Fruit fly (Drosophila melanogaster): ENCODE results near the gene CG13841.

The CG13841 gene

DNA sequence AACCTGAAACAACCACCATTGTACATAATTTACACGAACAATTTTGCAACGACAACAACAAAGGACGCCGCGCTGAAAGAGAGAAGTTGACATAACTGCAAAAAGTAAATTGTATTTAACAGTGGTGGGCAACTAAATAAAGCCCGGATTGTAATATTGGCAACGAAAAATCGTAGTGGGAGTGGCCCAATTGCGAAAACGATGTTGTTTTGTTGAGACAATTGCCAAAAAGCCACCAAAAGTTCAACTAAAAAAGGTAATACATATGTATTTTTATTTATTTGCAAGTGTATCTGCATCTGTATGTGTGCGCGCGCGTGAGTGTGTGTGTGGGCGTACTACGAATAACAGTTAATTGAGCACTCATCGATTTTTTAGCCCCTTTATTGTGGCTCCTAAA is 16.4 kb downstream of the CG13841 start:
- TF ChIP-seq CG8301 (tag; optimal IDR thresholded peaks at IDR 0.05) (peak; percentile 17), EcR (GFP tag; optimal IDR thresholded peaks at IDR 0.05) (no peak), CG15710 (tag; optimal IDR thresholded peaks at IDR 0.05) (no peak), gl (tag; optimal IDR thresholded peaks at IDR 0.05) (no peak), Ets98B (GFP tag; IDR thresholded peaks at IDR 0.05) (peak; percentile 54), Snoo (tag; optimal IDR thresholded peaks at IDR 0.05) (peak; percentile 6), CG34367 (tag; optimal IDR thresholded peaks at IDR 0.05) (no peak), CG13204 (GFP tag; optimal IDR thresholded peaks at IDR 0.05) (no peak), CG17806 (tag; optimal IDR thresholded peaks at IDR 0.05) (no peak), Pif1B (GFP tag; optimal IDR thresholded peaks at IDR 0.05) (no peak), CG8159 (tag; optimal IDR thresholded peaks at IDR 0.05) (peak; percentile 41), rn (GFP tag; IDR thresholded peaks at IDR 0.05) (no peak), CG10348 (GFP tag; IDR thresholded peaks at IDR 0.05) (no peak), CG14655 (GFP tag; optimal IDR thresholded peaks at IDR 0.05) (no peak), Pif1A (GFP tag; optimal IDR thresholded peaks at IDR 0.05) (peak; percentile 5), CG32121 (GFP tag; IDR thresholded peaks at IDR 0.05) (peak; percentile 57), CG12605 (GFP tag; IDR thresholded peaks at IDR 0.05) (no peak), D1 (tag; optimal IDR thresholded peaks at IDR 0.05) (no peak), CG9948 (tag; optimal IDR thresholded peaks at IDR 0.05) (no peak), CG4496 (GFP tag; IDR thresholded peaks at IDR 0.05) (no peak), fd96Ca (GFP tag; IDR thresholded peaks at IDR 0.05) (peak; percentile 76)

DNA sequence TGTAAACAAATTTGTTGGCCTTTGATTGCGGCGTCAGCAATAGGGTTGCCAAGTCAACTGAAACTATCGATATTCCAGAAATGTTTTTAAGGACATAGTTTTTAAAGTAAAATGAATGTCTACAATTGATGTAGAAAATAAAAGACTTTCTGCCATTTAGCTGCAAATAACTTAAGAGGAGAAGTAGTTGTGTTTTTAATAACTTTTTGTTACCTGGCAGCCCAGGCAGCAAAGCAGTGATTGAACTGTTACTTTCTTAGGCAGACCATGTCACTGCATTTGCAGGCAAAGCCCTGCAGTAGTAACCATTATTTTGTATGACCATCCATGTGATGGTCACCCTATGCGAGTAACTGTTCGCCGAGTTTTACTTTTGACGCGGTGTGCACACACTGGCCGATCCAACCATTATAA is 17.0 kb downstream of the CG13841 start, which contains the start of the genes rumi, CG7029 and Usp12-46:
rumi (minus strand) TSS at position 64 of the 414 bp plus-strand sequence.
CG7029 (plus strand) TSS at position 368 of the 414 bp plus-strand sequence.
Usp12-46 (plus strand) TSS at position 368 of the 414 bp plus-strand sequence.
- TF ChIP-seq CG10348 (GFP tag; IDR thresholded peaks at IDR 0.05) = 0 out of 2 replicates have a peak, but pooled peaks have one; percentile 17
- TF ChIP-seq EcR (GFP tag; optimal IDR thresholded peaks at IDR 0.05) = no peak
- TF ChIP-seq Pif1A (GFP tag; optimal IDR thresholded peaks at IDR 0.05) = no peak
- TF ChIP-seq fd96Ca (GFP tag; IDR thresholded peaks at IDR 0.05) = peak; percentile 78
- peak; percentile 76 for TF ChIP-seq CG17806 (tag; optimal IDR thresholded peaks at IDR 0.05)
- peak; percentile 70 for TF ChIP-seq CG8301 (tag; optimal IDR thresholded peaks at IDR 0.05)
- TF ChIP-seq rn (GFP tag; IDR thresholded peaks at IDR 0.05) = peak; percentile 31; the same call in 1 of the 2 replicates
- TF ChIP-seq CG9948 (tag; optimal IDR thresholded peaks at IDR 0.05) = peak; percentile 57
- peak; percentile 73; the same call in 1 of the 2 replicates for TF ChIP-seq CG32121 (GFP tag; IDR thresholded peaks at IDR 0.05)
- TF ChIP-seq gl (tag; optimal IDR thresholded peaks at IDR 0.05) = peak; percentile 32
- no peak for TF ChIP-seq D1 (tag; optimal IDR thresholded peaks at IDR 0.05)
- no peak for TF ChIP-seq Pif1B (GFP tag; optimal IDR thresholded peaks at IDR 0.05)
- peak; percentile 89 for TF ChIP-seq CG4496 (GFP tag; IDR thresholded peaks at IDR 0.05)
- no peak for TF ChIP-seq CG13204 (GFP tag; optimal IDR thresholded peaks at IDR 0.05)
- peak; percentile 73 for TF ChIP-seq CG34367 (tag; optimal IDR thresholded peaks at IDR 0.05)
- no peak for TF ChIP-seq CG14655 (GFP tag; optimal IDR thresholded peaks at IDR 0.05)
- peak; percentile 81 for TF ChIP-seq Ets98B (GFP tag; IDR thresholded peaks at IDR 0.05)
- peak; percentile 74 for TF ChIP-seq Snoo (tag; optimal IDR thresholded peaks at IDR 0.05)
- TF ChIP-seq CG15710 (tag; optimal IDR thresholded peaks at IDR 0.05) = peak; percentile 79
- TF ChIP-seq CG8159 (tag; optimal IDR thresholded peaks at IDR 0.05) = peak; percentile 79
- peak; percentile 56 for TF ChIP-seq CG12605 (GFP tag; IDR thresholded peaks at IDR 0.05)

- TF ChIP-seq CG10348 (GFP tag; IDR thresholded peaks at IDR 0.05) (no peak), Snoo (tag; optimal IDR thresholded peaks at IDR 0.05) (no peak), D1 (tag; optimal IDR thresholded peaks at IDR 0.05) (no peak), CG15710 (tag; optimal IDR thresholded peaks at IDR 0.05) (no peak), Ets98B (GFP tag; IDR thresholded peaks at IDR 0.05) (no peak)
These were observed 17.5 kb downstream of the CG13841 start for dm6 chr3R:22750039-22750438.

DNA sequence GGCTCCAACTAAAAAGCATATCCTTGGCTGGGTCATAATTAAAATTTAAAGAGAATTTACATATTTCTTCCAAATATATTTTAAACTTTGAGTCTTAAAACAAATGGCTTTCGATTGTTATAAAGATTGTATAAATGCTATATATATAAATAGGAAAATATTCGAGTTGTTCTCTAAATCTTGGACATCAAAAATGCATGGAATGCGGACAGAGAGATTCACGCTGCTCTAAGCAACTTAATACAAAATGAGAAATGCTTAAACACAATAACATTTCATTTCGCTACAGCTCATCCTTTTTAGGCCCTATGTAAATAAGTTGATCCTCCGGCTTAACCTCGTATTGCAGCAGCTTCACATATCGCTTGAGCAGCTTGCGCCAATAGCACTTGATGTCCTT is 18.5 kb downstream of the CG13841 start, which contains the start of gene CG31139:
CG31139 (minus strand) TSS at position 101 of the 400 bp plus-strand sequence.
- TF ChIP-seq D1 (tag; optimal IDR thresholded peaks at IDR 0.05) = no peak
- TF ChIP-seq CG17806 (tag; optimal IDR thresholded peaks at IDR 0.05) = no peak
- TF ChIP-seq CG15710 (tag; optimal IDR thresholded peaks at IDR 0.05) = no peak

dm6 chr3R:22747423-22748090 is 19.9 kb downstream of the CG13841 start, which contains the start of gene CG17141:
Gene CG17141, minus strand, starts transcription at chr3R:22747599.
- no peak for TF ChIP-seq gl (tag; optimal IDR thresholded peaks at IDR 0.05)
- TF ChIP-seq CG17806 (tag; optimal IDR thresholded peaks at IDR 0.05) = no peak
- no peak for TF ChIP-seq D1 (tag; optimal IDR thresholded peaks at IDR 0.05)
- TF ChIP-seq CG9948 (tag; optimal IDR thresholded peaks at IDR 0.05) = no peak
- TF ChIP-seq Pif1B (GFP tag; optimal IDR thresholded peaks at IDR 0.05) = no peak
- no peak for TF ChIP-seq Snoo (tag; optimal IDR thresholded peaks at IDR 0.05)
- no peak for TF ChIP-seq EcR (GFP tag; optimal IDR thresholded peaks at IDR 0.05)
- TF ChIP-seq rn (GFP tag; IDR thresholded peaks at IDR 0.05) = no peak
- TF ChIP-seq Ets98B (GFP tag; IDR thresholded peaks at IDR 0.05) = no peak
- TF ChIP-seq CG12605 (GFP tag; IDR thresholded peaks at IDR 0.05) = no peak
- no peak for TF ChIP-seq CG8301 (tag; optimal IDR thresholded peaks at IDR 0.05)
- TF ChIP-seq CG15710 (tag; optimal IDR thresholded peaks at IDR 0.05) = no peak
- TF ChIP-seq fd96Ca (GFP tag; IDR thresholded peaks at IDR 0.05) = no peak
- no peak for TF ChIP-seq CG34367 (tag; optimal IDR thresholded peaks at IDR 0.05)
- TF ChIP-seq CG8159 (tag; optimal IDR thresholded peaks at IDR 0.05) = no peak

dm6 chr3R:22745432-22745831 is 22.1 kb downstream of the CG13841 start, which contains the start of the genes vret and HP1c:
Gene vret, minus strand, starts transcription at chr3R:22745581.
Gene HP1c, plus strand, starts transcription at chr3R:22745620.
- TF ChIP-seq CG32121 (GFP tag; IDR thresholded peaks at IDR 0.05) = no peak
- TF ChIP-seq CG9948 (tag; optimal IDR thresholded peaks at IDR 0.05) = no peak
- TF ChIP-seq D1 (tag; optimal IDR thresholded peaks at IDR 0.05) = no peak
- TF ChIP-seq Snoo (tag; optimal IDR thresholded peaks at IDR 0.05) = no peak
- no peak for TF ChIP-seq rn (GFP tag; IDR thresholded peaks at IDR 0.05)
- no peak for TF ChIP-seq gl (tag; optimal IDR thresholded peaks at IDR 0.05)
- no peak for TF ChIP-seq Pif1B (GFP tag; optimal IDR thresholded peaks at IDR 0.05)
- TF ChIP-seq CG14655 (GFP tag; optimal IDR thresholded peaks at IDR 0.05) = no peak
- no peak for TF ChIP-seq CG12605 (GFP tag; IDR thresholded peaks at IDR 0.05)
- TF ChIP-seq CG8159 (tag; optimal IDR thresholded peaks at IDR 0.05) = no peak
- no peak for TF ChIP-seq CG4496 (GFP tag; IDR thresholded peaks at IDR 0.05)
- TF ChIP-seq fd96Ca (GFP tag; IDR thresholded peaks at IDR 0.05) = no peak
- TF ChIP-seq CG34367 (tag; optimal IDR thresholded peaks at IDR 0.05) = no peak
